Fruit fly (Drosophila melanogaster) S2 (cell line): Measurements from ENCODE around the gene UBL3.

Experiments used
- CG8478 ChIP-seq: fragments of >200 bp; optimal IDR thresholded peaks from 2 replicates; lab custom pipeline; 2018
- CTCF ChIP-seq, 2 experiments: fragments of >200 bp; optimal IDR thresholded peaks; 2 replicates each; lab custom pipeline; 2018

dm6 chrX:15814485-15814884, 38.5 kb downstream of the UBL3 start:
- TF ChIP-seq CTCF (optimal IDR thresholded peaks at IDR 0.05; lab: Kevin White, UChicago) (no peak), CG8478 (lab: Kevin White, UChicago) (no peak)
